Fruit fly (Drosophila melanogaster) whole organism, wandering third instar larva: Measurements from ENCODE around the gene CG46310.

Experiments used
- Abd-B ChIP-seq: fragments of >200 bp; optimal IDR thresholded peaks from 2 replicates; lab custom pipeline; 2017; ENCODE audit warnings: missing biosample characterization, missing genetic modification characterization
- CG32264 ChIP-seq: fragments of 200-800 bp; sonication (Bioruptor generic); optimal IDR thresholded peaks from 2 replicates; lab custom pipeline; 2016; ENCODE audit warnings: missing biosample characterization, missing genetic modification characterization
- CG9705 ChIP-seq: fragments of 200-800 bp; sonication (Bioruptor generic); optimal IDR thresholded peaks from 2 replicates; lab custom pipeline; 2018; ENCODE audit warnings: missing biosample characterization, mild to moderate bottlenecking, missing genetic modification characterization
- Dfd ChIP-seq: fragments of >200 bp; optimal IDR thresholded peaks from 2 replicates; lab custom pipeline; 2017; ENCODE audit warnings: missing biosample characterization, missing genetic modification characterization
- Dif ChIP-seq: fragments of 200-275, 200-300 bp; sonication (Bioruptor generic); optimal IDR thresholded peaks from 2 replicates; lab custom pipeline; 2018; ENCODE audit warnings: missing biosample characterization, missing genetic modification characterization; ENCODE audit not compliant: partially characterized antibody
- GATAd ChIP-seq: sonication (Bioruptor generic); optimal IDR thresholded peaks from 2 replicates; lab custom pipeline; 2016; ENCODE audit warnings: missing biosample characterization, missing genetic modification characterization
- HLH106 ChIP-seq: fragments of 200-800 bp; optimal IDR thresholded peaks from 3 replicates; lab custom pipeline; 2019; ENCODE audit warnings: missing biosample characterization, mild to moderate bottlenecking, missing genetic modification characterization, moderate library complexity
- Hnf4 ChIP-seq: fragments of 200-800 bp; sonication (Bioruptor generic); optimal IDR thresholded peaks from 2 replicates; lab custom pipeline; 2016; ENCODE audit warnings: missing biosample characterization, mild to moderate bottlenecking, missing genetic modification characterization
- Hr78 ChIP-seq: fragments of >200 bp; optimal IDR thresholded peaks from 2 replicates; lab custom pipeline; 2017; ENCODE audit warnings: missing biosample characterization, missing genetic modification characterization
- Hr83 ChIP-seq: fragments of 200-300 bp; sonication (Bioruptor generic); optimal IDR thresholded peaks from 2 replicates; lab custom pipeline; 2016; ENCODE audit warnings: missing biosample characterization, mild to moderate bottlenecking, missing genetic modification characterization, moderate library complexity; ENCODE audit not compliant: poor library complexity, severe bottlenecking
- Mio ChIP-seq: sonication (Bioruptor generic); optimal IDR thresholded peaks from 2 replicates; lab custom pipeline; 2016; ENCODE audit warnings: missing biosample characterization, missing genetic modification characterization
- Rel ChIP-seq, 2 experiments: fragments of 200-800 bp; sonication (Bioruptor generic) in 1 of 2; optimal IDR thresholded peaks; 2 replicates in 1 of 2; 3 replicates in 1 of 2; lab custom pipeline; 2016 to 2019; ENCODE audit warnings: mild to moderate bottlenecking in 2 of 2, missing biosample characterization in 2 of 2, missing genetic modification characterization in 2 of 2, moderate library complexity in 1 of 2
- Sp1 ChIP-seq: fragments of 200-800 bp; sonication (Bioruptor generic); optimal IDR thresholded peaks from 3 replicates; lab custom pipeline; 2019; ENCODE audit warnings: missing biosample characterization, mild to moderate bottlenecking, missing genetic modification characterization, moderate library complexity
- br ChIP-seq: fragments of 200-800 bp; sonication (Bioruptor generic); optimal IDR thresholded peaks from 2 replicates; lab custom pipeline; 2016; ENCODE audit warnings: missing biosample characterization, missing genetic modification characterization
- brk ChIP-seq: fragments of 200-800 bp; sonication (Bioruptor generic); optimal IDR thresholded peaks from 2 replicates; lab custom pipeline; 2016; ENCODE audit warnings: missing biosample characterization, mild to moderate bottlenecking, missing genetic modification characterization
- dl ChIP-seq, 2 experiments: fragments of 175-275, 200-275 bp in 1 of 2; fragments of 200-275 bp in 1 of 2; sonication (Bioruptor generic); optimal IDR thresholded peaks; lab custom pipeline; 2018; ENCODE audit warnings: mild to moderate bottlenecking in 2 of 2, missing biosample characterization in 2 of 2, missing genetic modification characterization in 2 of 2, moderate library complexity in 2 of 2; ENCODE audit not compliant: partially characterized antibody in 2 of 2, insufficient read depth in 1 of 2
- dmrt93B ChIP-seq: fragments of 200-800 bp; sonication (Bioruptor generic); optimal IDR thresholded peaks from 2 replicates; lab custom pipeline; 2018; ENCODE audit warnings: missing biosample characterization, mild to moderate bottlenecking, missing genetic modification characterization
- ey ChIP-seq: fragments of 200-800 bp; sonication (Bioruptor generic); optimal IDR thresholded peaks from 2 replicates; lab custom pipeline; 2016; ENCODE audit warnings: missing biosample characterization, missing genetic modification characterization
- foxo ChIP-seq, 2 experiments: fragments of 200-800 bp; sonication (Bioruptor generic); optimal IDR thresholded peaks; 2 replicates in 1 of 2; 3 replicates in 1 of 2; lab custom pipeline; 2016 to 2017; ENCODE audit warnings: missing biosample characterization in 2 of 2, missing genetic modification characterization in 2 of 2
- fru ChIP-seq: fragments of 200-800 bp; sonication (Bioruptor generic); optimal IDR thresholded peaks from 3 replicates; lab custom pipeline; 2016; ENCODE audit warnings: missing biosample characterization, mild to moderate bottlenecking, missing genetic modification characterization
- h ChIP-seq: fragments of 200-800 bp; sonication (Bioruptor generic); optimal IDR thresholded peaks from 3 replicates; lab custom pipeline; 2016; ENCODE audit warnings: missing biosample characterization, mild to moderate bottlenecking, missing genetic modification characterization
- jim ChIP-seq: fragments of 175-275, 200-325 bp; sonication (Bioruptor generic); optimal IDR thresholded peaks from 2 replicates; lab custom pipeline; 2016; ENCODE audit warnings: missing biosample characterization, mild to moderate bottlenecking, missing genetic modification characterization
- lola ChIP-seq: fragments of >200 bp; optimal IDR thresholded peaks from 2 replicates; lab custom pipeline; 2017; ENCODE audit warnings: missing biosample characterization, missing genetic modification characterization
- pan ChIP-seq: fragments of >200 bp; optimal IDR thresholded peaks from 2 replicates; lab custom pipeline; 2017
- psq ChIP-seq: fragments of 200-800 bp; sonication (Bioruptor generic); optimal IDR thresholded peaks from 3 replicates; lab custom pipeline; 2017; ENCODE audit warnings: missing biosample characterization, mild to moderate bottlenecking, missing genetic modification characterization, moderate library complexity
- rgr ChIP-seq: fragments of 200-800 bp; sonication (Bioruptor generic); optimal IDR thresholded peaks from 3 replicates; lab custom pipeline; 2016; ENCODE audit warnings: missing biosample characterization, mild to moderate bottlenecking, missing genetic modification characterization
- sage ChIP-seq: fragments of 200-800 bp; sonication (Bioruptor generic); optimal IDR thresholded peaks from 2 replicates; lab custom pipeline; 2016; ENCODE audit warnings: missing biosample characterization, mild to moderate bottlenecking, missing genetic modification characterization
- sv ChIP-seq: fragments of 200-800 bp; sonication (Bioruptor generic); optimal IDR thresholded peaks from 3 replicates; lab custom pipeline; 2016; ENCODE audit warnings: missing biosample characterization, missing genetic modification characterization
- tai ChIP-seq: sonication (Bioruptor generic); optimal IDR thresholded peaks from 2 replicates; lab custom pipeline; 2016; ENCODE audit warnings: missing biosample characterization, missing genetic modification characterization
- usp ChIP-seq: fragments of >200 bp; optimal IDR thresholded peaks from 2 replicates; lab custom pipeline; 2017; ENCODE audit warnings: missing biosample characterization, missing genetic modification characterization
- woc ChIP-seq: sonication (Bioruptor generic); optimal IDR thresholded peaks from 2 replicates; lab custom pipeline; 2016; ENCODE audit warnings: missing biosample characterization, mild to moderate bottlenecking, missing genetic modification characterization

The CG46310 gene

dm6 chr3R:23207254-23207653 lies 33.6 kb downstream of the CG46310 start:
- TF ChIP-seq CG9705 (GFP tag; lab: Kevin White, UChicago) (no peak), Hr78 (GFP tag; lab: Kevin White, UChicago) (no peak), psq (no peak), ey (GFP tag; lab: Kevin White, UChicago) (no peak), CG32264 (GFP tag; lab: Kevin White, UChicago) (no peak), Mio (GFP tag; lab: Kevin White, UChicago) (no peak), dl (GFP tag; optimal IDR thresholded peaks at IDR 0.05; lab: Kevin White, UChicago; ENCODE audit: insufficient read depth in 1 of 2, partially characterized antibody in 2 of 2) (no peak)
- TF ChIP-seq, all 38 proteins: peak for 0

dm6 chr3R:23210243-23211215 lies 36.9 kb downstream of the CG46310 start:
- TF ChIP-seq Dfd (no peak), foxo (GFP tag; optimal IDR thresholded peaks at IDR 0.05; lab: Kevin White, UChicago) (peak in 1 of 2 experiments; percentile 19), CG32264 (GFP tag; lab: Kevin White, UChicago) (no peak), fru (GFP tag; lab: Kevin White, UChicago) (no peak), Mio (GFP tag; lab: Kevin White, UChicago) (peak; percentile 32), Hnf4 (GFP tag; lab: Kevin White, UChicago) (peak; percentile 34), Dif (GFP tag; lab: Kevin White, UChicago) (peak; percentile 31), rgr (GFP tag; lab: Kevin White, UChicago) (peak; percentile 1), sage (GFP tag; lab: Kevin White, UChicago) (no peak), br (peak; percentile 43), h (GFP tag; lab: Kevin White, UChicago) (peak; percentile 61), ey (GFP tag; lab: Kevin White, UChicago) (peak; percentile 0), Rel (GFP tag; optimal IDR thresholded peaks at IDR 0.05; lab: Kevin White, UChicago) (peak; percentile 7), Rel (tag; optimal IDR thresholded peaks at IDR 0.05; lab: Kevin White, UChicago) (peak; percentile 61), GATAd (GFP tag; lab: Kevin White, UChicago) (no peak), psq (no peak), Hr83 (GFP tag; lab: Kevin White, UChicago) (peak; percentile 23)

- TF ChIP-seq Sp1 (peak; percentile 45), fru (GFP tag; lab: Kevin White, UChicago) (peak; percentile 62), foxo (GFP tag; optimal IDR thresholded peaks at IDR 0.05; lab: Kevin White, UChicago) (peak in 1 of 2 experiments; percentile 63), h (GFP tag; lab: Kevin White, UChicago) (peak; percentile 34), woc (GFP tag; lab: Kevin White, UChicago) (peak; percentile 43), sv (GFP tag; lab: Kevin White, UChicago) (peak; percentile 22), pan (lab: Kevin White, UChicago) (no peak), usp (GFP tag; lab: Kevin White, UChicago) (no peak), psq (peak; percentile 30), Rel (GFP tag; optimal IDR thresholded peaks at IDR 0.05; lab: Kevin White, UChicago) (no peak), Rel (tag; optimal IDR thresholded peaks at IDR 0.05; lab: Kevin White, UChicago) (no peak), ey (GFP tag; lab: Kevin White, UChicago) (peak; percentile 32), rgr (GFP tag; lab: Kevin White, UChicago) (peak; percentile 16), HLH106 (tag; lab: Kevin White, UChicago) (peak; percentile 24)
Measured at dm6 chr3R:23211745-23212254, 38.1 kb downstream of the CG46310 start.

- TF ChIP-seq fru (GFP tag; lab: Kevin White, UChicago) (no peak), Abd-B (GFP tag; lab: Kevin White, UChicago) (no peak), CG32264 (GFP tag; lab: Kevin White, UChicago) (no peak), jim (no peak), sage (GFP tag; lab: Kevin White, UChicago) (no peak), Hr78 (GFP tag; lab: Kevin White, UChicago) (no peak), Rel (GFP tag; optimal IDR thresholded peaks at IDR 0.05; lab: Kevin White, UChicago) (no peak), Rel (tag; optimal IDR thresholded peaks at IDR 0.05; lab: Kevin White, UChicago) (no peak), rgr (GFP tag; lab: Kevin White, UChicago) (no peak), Hr83 (GFP tag; lab: Kevin White, UChicago) (no peak), brk (GFP tag; lab: Kevin White, UChicago) (no peak), Dfd (no peak), Hnf4 (GFP tag; lab: Kevin White, UChicago) (no peak), lola (GFP tag; lab: Kevin White, UChicago) (no peak), ey (GFP tag; lab: Kevin White, UChicago) (no peak), Mio (GFP tag; lab: Kevin White, UChicago) (no peak), dmrt93B (GFP tag; lab: Kevin White, UChicago) (no peak), usp (GFP tag; lab: Kevin White, UChicago) (no peak), pan (lab: Kevin White, UChicago) (no peak), tai (no peak)
- TF ChIP-seq, all 38 proteins: peak for 0
Measured at dm6 chr3R:23212764-23213163, 39.1 kb downstream of the CG46310 start.
